Worm (Caenorhabditis elegans) whole organism, L4/young adult: Measurements from ENCODE around the gene xpo-1.

Experiments
- W03F9.2 ChIP-seq: fragments of 150-350 bp; optimal IDR thresholded peaks from 2 replicates; lab custom pipeline; 2014; ENCODE audit warnings: missing biosample characterization, missing genetic modification characterization
- him-1 ChIP-seq: sonication (generic microtip); optimal IDR thresholded peaks from 2 replicates; lab custom pipeline; 2016; ENCODE audit warnings: missing genotype, missing genetic modification reagents, missing genetic modification characterization, missing compliant biosample characterization

ce11 chrV:7804064-7804800 is 632 bp upstream of the xpo-1 start, which contains the start of gene uvs-1:
- TF ChIP-seq W03F9.2 (tag; lab: Kevin White, UChicago) = no peak
- TF ChIP-seq him-1 (tag; lab: Kevin White, UChicago) = no peak
